Fruit fly (Drosophila melanogaster) whole organism, embryonic: ENCODE data around the gene Cubn.

Experiments used
- ATbp ChIP-seq: fragments of 200-800 bp; sonication (Bioruptor generic); optimal IDR thresholded peaks from 2 replicates; lab custom pipeline; 2017; ENCODE audit warnings: missing biosample characterization, mild to moderate bottlenecking, missing genetic modification characterization, missing genetic modification reagents
- Atf-2 ChIP-seq: fragments of 200-800 bp; sonication (Bioruptor generic); optimal IDR thresholded peaks from 2 replicates; lab custom pipeline; 2016; ENCODE audit warnings: missing biosample characterization, missing genetic modification characterization
- CG10267 ChIP-seq: fragments of 200-800 bp; sonication (Bioruptor generic); optimal IDR thresholded peaks from 2 replicates; lab custom pipeline; 2018; ENCODE audit warnings: missing biosample characterization, mild to moderate bottlenecking, missing genetic modification characterization, moderate library complexity
- CG10431 ChIP-seq: fragments of 200-800 bp; sonication (Bioruptor generic); optimal IDR thresholded peaks from 3 replicates; lab custom pipeline; 2018; ENCODE audit warnings: missing biosample characterization, mild to moderate bottlenecking, missing genetic modification characterization
- CG10543 ChIP-seq: fragments of 200-800 bp; sonication (Bioruptor generic); optimal IDR thresholded peaks from 3 replicates; lab custom pipeline; 2017; ENCODE audit warnings: missing biosample characterization, mild to moderate bottlenecking, missing genetic modification characterization, moderate library complexity
- CG14965 ChIP-seq: fragments of 200-800 bp; sonication (Bioruptor generic); optimal IDR thresholded peaks from 2 replicates; lab custom pipeline; 2016; ENCODE audit warnings: missing biosample characterization, missing genetic modification characterization, borderline replicate concordance
- CG15514 ChIP-seq: fragments of 200-800 bp; sonication (Bioruptor generic); optimal IDR thresholded peaks from 3 replicates; lab custom pipeline; 2017; ENCODE audit warnings: missing biosample characterization, missing genetic modification characterization, mild to moderate bottlenecking, moderate library complexity, missing genetic modification reagents
- CG15601 ChIP-seq: fragments of 200-800 bp; sonication (Bioruptor generic); optimal IDR thresholded peaks from 3 replicates; lab custom pipeline; 2019; ENCODE audit warnings: missing biosample characterization, mild to moderate bottlenecking, missing genetic modification characterization, moderate library complexity
- CG17186 ChIP-seq: fragments of 200-800 bp; sonication (Bioruptor generic); optimal IDR thresholded peaks from 3 replicates; lab custom pipeline; 2017; ENCODE audit warnings: missing biosample characterization, missing genetic modification reagents, missing genetic modification characterization
- CG17385 ChIP-seq: fragments of 200-800 bp; sonication (Bioruptor generic); optimal IDR thresholded peaks from 3 replicates; lab custom pipeline; 2018; ENCODE audit warnings: missing biosample characterization, mild to moderate bottlenecking, missing genetic modification characterization
- CG18262 ChIP-seq: fragments of 200-800 bp; optimal IDR thresholded peaks from 3 replicates; lab custom pipeline; 2019; ENCODE audit warnings: missing biosample characterization, mild to moderate bottlenecking, missing genetic modification characterization, moderate library complexity
- CG2116 ChIP-seq: fragments of 200-800 bp; sonication (Bioruptor generic); optimal IDR thresholded peaks from 3 replicates; lab custom pipeline; 2018; ENCODE audit warnings: missing biosample characterization, mild to moderate bottlenecking, missing genetic modification characterization
- CG2712 ChIP-seq: fragments of 200-800 bp; optimal IDR thresholded peaks from 3 replicates; lab custom pipeline; 2019; ENCODE audit warnings: missing biosample characterization, mild to moderate bottlenecking, missing genetic modification characterization, moderate library complexity
- CG31388 ChIP-seq: fragments of 200-800 bp; sonication (Bioruptor generic); optimal IDR thresholded peaks from 2 replicates; lab custom pipeline; 2016; ENCODE audit warnings: missing biosample characterization, missing genetic modification characterization
- CG4360 ChIP-seq: fragments of 200-800 bp; sonication (Bioruptor generic); IDR thresholded peaks from 2 replicates; pipeline ENCODE4 v1.3.6; 2022; ENCODE audit warnings: missing biosample characterization, missing genetic modification characterization
- CG5245 ChIP-seq: fragments of 200-800 bp; sonication (Bioruptor generic); optimal IDR thresholded peaks from 3 replicates; lab custom pipeline; 2016; ENCODE audit warnings: missing biosample characterization, missing genetic modification characterization
- CG6791 ChIP-seq: fragments of 200-800 bp; sonication (Bioruptor generic); IDR thresholded peaks from 3 replicates; pipeline ENCODE4 v1.3.6; 2022; ENCODE audit warnings: missing biosample characterization, missing genetic modification characterization; ENCODE audit not compliant: partially characterized antibody
- CG9817 ChIP-seq: fragments of 200-800 bp; sonication (Bioruptor generic); optimal IDR thresholded peaks from 2 replicates; lab custom pipeline; 2018; ENCODE audit warnings: missing biosample characterization, mild to moderate bottlenecking, missing genetic modification characterization, moderate library complexity
- Chrac-16 ChIP-seq: fragments of 200-800 bp; sonication (Bioruptor generic); optimal IDR thresholded peaks from 3 replicates; lab custom pipeline; 2016; ENCODE audit warnings: missing biosample characterization, missing genetic modification characterization
- CoRest ChIP-seq: fragments of 200-800 bp; sonication (Bioruptor generic); optimal IDR thresholded peaks from 3 replicates; lab custom pipeline; 2018; ENCODE audit warnings: missing biosample characterization, mild to moderate bottlenecking, missing genetic modification characterization, moderate library complexity
- Dfd ChIP-seq, 2 experiments: fragments of >200 bp; optimal IDR thresholded peaks; 2 replicates each; lab custom pipeline; 2017; ENCODE audit warnings: missing biosample characterization in 2 of 2, missing genetic modification characterization in 2 of 2
- Dip3 ChIP-seq: fragments of 200-800 bp; sonication (Bioruptor generic); optimal IDR thresholded peaks from 3 replicates; lab custom pipeline; 2016; ENCODE audit warnings: missing biosample characterization, missing genetic modification characterization
- Drgx ChIP-seq: fragments of 200-800 bp; sonication (Bioruptor generic); IDR thresholded peaks from 2 replicates; pipeline ENCODE4 v1.3.6; 2022; ENCODE audit warnings: missing biosample characterization, missing genetic modification characterization
- Ets97D ChIP-seq: fragments of 200-800 bp; sonication (Bioruptor generic); optimal IDR thresholded peaks from 3 replicates; lab custom pipeline; 2016; ENCODE audit warnings: missing biosample characterization, missing genetic modification characterization
- H2.0 ChIP-seq: fragments of 200-800 bp; sonication (Bioruptor generic); IDR thresholded peaks from 2 replicates; pipeline ENCODE4 v1.3.6; 2022; ENCODE audit warnings: missing biosample characterization, missing genetic modification characterization
- Lhr ChIP-seq: fragments of 200-800 bp; sonication (Bioruptor generic); optimal IDR thresholded peaks from 3 replicates; lab custom pipeline; 2017; ENCODE audit warnings: mild to moderate bottlenecking, missing biosample characterization, missing genetic modification reagents, missing genetic modification characterization
- Neu2 ChIP-seq: fragments of 200-800 bp; sonication (Bioruptor generic); optimal IDR thresholded peaks from 3 replicates; lab custom pipeline; 2016; ENCODE audit warnings: missing biosample characterization, missing genetic modification characterization, borderline replicate concordance
- Rfx ChIP-seq: fragments of 200-800 bp; sonication (Bioruptor generic); IDR thresholded peaks from 2 replicates; pipeline ENCODE4 v1.3.6; 2022; ENCODE audit warnings: missing biosample characterization, missing genetic modification characterization
- az2 ChIP-seq: fragments of 200-800 bp; sonication (Bioruptor generic); optimal IDR thresholded peaks from 3 replicates; lab custom pipeline; 2016; ENCODE audit warnings: missing biosample characterization, missing genetic modification characterization
- bsh ChIP-seq, 2 experiments: fragments of 200-800 bp; sonication (Bioruptor generic); optimal IDR thresholded peaks; 2 replicates each; lab custom pipeline; 2017 to 2018; ENCODE audit warnings: mild to moderate bottlenecking in 2 of 2, missing biosample characterization in 2 of 2, missing genetic modification characterization in 2 of 2, moderate library complexity in 1 of 2
- chif ChIP-seq, 2 experiments: fragments of 200-800 bp; sonication (Bioruptor generic); optimal IDR thresholded peaks; 3 replicates each; lab custom pipeline; 2016; ENCODE audit warnings: missing biosample characterization in 2 of 2, missing genetic modification characterization in 2 of 2
- cwo ChIP-seq: fragments of 200-800 bp; sonication (Bioruptor generic); optimal IDR thresholded peaks from 3 replicates; lab custom pipeline; 2017; ENCODE audit warnings: missing biosample characterization, missing genetic modification characterization, mild to moderate bottlenecking, moderate library complexity, missing genetic modification reagents
- dimm ChIP-seq: fragments of 200-800 bp; sonication (Bioruptor generic); IDR thresholded peaks from 2 replicates; pipeline ENCODE4 v1.3.6; 2022; ENCODE audit warnings: missing biosample characterization, missing genetic modification characterization
- dpn ChIP-seq, 2 experiments: fragments of 200-800 bp; sonication (Bioruptor generic); optimal IDR thresholded peaks; 3 replicates each; lab custom pipeline; 2016; ENCODE audit warnings: missing biosample characterization in 2 of 2, missing genetic modification characterization in 2 of 2
- grn ChIP-seq: fragments of 200-800 bp; sonication (Bioruptor generic); optimal IDR thresholded peaks from 3 replicates; lab custom pipeline; 2017; ENCODE audit warnings: missing biosample characterization, missing genetic modification characterization
- gro ChIP-seq: fragments of 200-800 bp; sonication (Bioruptor generic); optimal IDR thresholded peaks from 2 replicates; lab custom pipeline; 2016; ENCODE audit warnings: missing biosample characterization, missing genetic modification characterization
- ham ChIP-seq: fragments of 200-800 bp; sonication (Bioruptor generic); IDR thresholded peaks from 2 replicates; pipeline ENCODE4 v1.3.6; 2022; ENCODE audit warnings: missing biosample characterization, missing genetic modification characterization
- kni ChIP-seq: fragments of 200-800 bp; sonication (Bioruptor generic); optimal IDR thresholded peaks from 3 replicates; lab custom pipeline; 2017; ENCODE audit warnings: mild to moderate bottlenecking, missing biosample characterization, missing genetic modification reagents, missing genetic modification characterization
- nerfin-1 ChIP-seq: fragments of 200-800 bp; sonication (Bioruptor generic); optimal IDR thresholded peaks from 3 replicates; lab custom pipeline; 2019; ENCODE audit warnings: missing biosample characterization, mild to moderate bottlenecking, missing genetic modification characterization, moderate library complexity
- pan ChIP-seq, 4 experiments: fragments of >200 bp in 3 of 4; fragments of 200-800 bp in 1 of 4; sonication (Bioruptor generic) in 1 of 4; optimal IDR thresholded peaks in 3 of 4; IDR thresholded peaks in 1 of 4; 2 replicates each; pipeline versions ENCODE4 v1.3.6 to Lab custom; 2017 to 2022; ENCODE audit warnings: missing biosample characterization in 2 of 4, missing genetic modification characterization in 2 of 4, mixed read lengths in 1 of 4
- pfk ChIP-seq: fragments of 200-800 bp; sonication (Bioruptor generic); optimal IDR thresholded peaks from 2 replicates; lab custom pipeline; 2018; ENCODE audit warnings: missing biosample characterization, mild to moderate bottlenecking, missing genetic modification characterization, moderate library complexity
- row ChIP-seq: fragments of 200-800 bp; sonication (Bioruptor generic); IDR thresholded peaks from 3 replicates; pipeline ENCODE4 v1.3.6; 2022; ENCODE audit warnings: missing biosample characterization, missing genetic modification characterization
- run ChIP-seq: fragments of 200-800 bp; sonication (Bioruptor generic); optimal IDR thresholded peaks from 3 replicates; lab custom pipeline; 2018; ENCODE audit warnings: missing biosample characterization, mild to moderate bottlenecking, missing genetic modification characterization
- sd ChIP-seq: fragments of 200-800 bp; sonication (Bioruptor generic); optimal IDR thresholded peaks from 3 replicates; lab custom pipeline; 2018; ENCODE audit warnings: missing biosample characterization, mild to moderate bottlenecking, missing genetic modification characterization, moderate library complexity
- slp2 ChIP-seq: fragments of 200-800 bp; sonication (Bioruptor generic); optimal IDR thresholded peaks from 2 replicates; lab custom pipeline; 2016; ENCODE audit warnings: missing biosample characterization, missing genetic modification characterization
- sob ChIP-seq: fragments of 200-800 bp; sonication (Bioruptor generic); IDR thresholded peaks from 2 replicates; pipeline ENCODE4 v1.3.6; 2022; ENCODE audit warnings: missing biosample characterization, missing genetic modification characterization
- sqz ChIP-seq: fragments of 200-800 bp; sonication (Bioruptor generic); optimal IDR thresholded peaks from 3 replicates; lab custom pipeline; 2018; ENCODE audit warnings: missing biosample characterization, mild to moderate bottlenecking, missing genetic modification characterization
- tap ChIP-seq: fragments of 200-800 bp; optimal IDR thresholded peaks from 3 replicates; lab custom pipeline; 2019; ENCODE audit warnings: missing biosample characterization, mild to moderate bottlenecking, missing genetic modification characterization, moderate library complexity

Gene Cubn

dm6 chrX:9615471-9615870, 44.4 kb upstream of the Cubn start (continued):
- TF ChIP-seq dpn (GFP tag; optimal IDR thresholded peaks at IDR 0.05; lab: Kevin White, UChicago) (no peak), nerfin-1 (tag; lab: Kevin White, UChicago) (peak; percentile 4), Neu2 (GFP tag; lab: Kevin White, UChicago) (no peak), row (GFP tag; lab: Robert Waterston, UW) (0 out of 3 replicates have a peak, but pooled peaks have one; percentile 15), cwo (no peak), CG10267 (peak; percentile 32), Drgx (GFP tag; lab: Robert Waterston, UW) (0 out of 2 replicates have a peak, but pooled peaks have one; percentile 11), sd (tag; lab: Kevin White, UChicago) (no peak), az2 (peak; percentile 25), CG18262 (tag; lab: Kevin White, UChicago) (peak; percentile 67), CoRest (peak; percentile 1), dimm (GFP tag; lab: Robert Waterston, UW) (no peak), H2.0 (no peak), Ets97D (GFP tag; lab: Kevin White, UChicago) (no peak), bsh (GFP tag; optimal IDR thresholded peaks at IDR 0.05; lab: Kevin White, UChicago) (peak in 1 of 2 experiments; percentile 36), CG15514 (GFP tag; lab: Kevin White, UChicago) (no peak), CG6791 (GFP tag; lab: Robert Waterston, UW) (no peak), CG2116 (GFP tag; lab: Kevin White, UChicago) (no peak), pan (optimal IDR thresholded peaks at IDR 0.05; lab: Kevin White, UChicago) (no peak), pan (GFP tag; optimal IDR thresholded peaks at IDR 0.05 in 1 of 2, IDR thresholded peaks at IDR 0.05 in 1 of 2) (peak in 1 of 2 experiments; percentile 5), CG10543 (GFP tag; lab: Kevin White, UChicago) (no peak), ham (no peak), CG17186 (GFP tag; lab: Kevin White, UChicago) (no peak), Chrac-16 (GFP tag; lab: Kevin White, UChicago) (peak; percentile 16), Dfd (GFP tag; optimal IDR thresholded peaks at IDR 0.05; lab: Kevin White, UChicago) (no peak), CG15601 (tag; lab: Kevin White, UChicago) (peak; percentile 11), gro (GFP tag; lab: Kevin White, UChicago) (no peak), Dip3 (no peak), CG4360 (GFP tag; lab: Robert Waterston, UW) (no peak), chif (GFP tag; optimal IDR thresholded peaks at IDR 0.05; lab: Kevin White, UChicago) (peak in 1 of 2 experiments; percentile 1), CG5245 (no peak)

- TF ChIP-seq ATbp (GFP tag; lab: Kevin White, UChicago) (no peak), grn (no peak), slp2 (no peak), Neu2 (GFP tag; lab: Kevin White, UChicago) (no peak), CG10267 (peak; percentile 36), CG14965 (GFP tag; lab: Kevin White, UChicago) (no peak), pfk (GFP tag; lab: Kevin White, UChicago) (no peak), Lhr (peak; percentile 71), CG10431 (GFP tag; lab: Kevin White, UChicago) (peak; percentile 14), tap (tag; lab: Kevin White, UChicago) (no peak), sqz (peak; percentile 92), Rfx (GFP tag; lab: Robert Waterston, UW) (0 out of 2 replicates have a peak, but pooled peaks have one; percentile 12), kni (GFP tag; lab: Kevin White, UChicago) (peak; percentile 51), Ets97D (GFP tag; lab: Kevin White, UChicago) (peak; percentile 65), CG9817 (tag; lab: Kevin White, UChicago) (no peak), sob (0 out of 2 replicates have a peak, but pooled peaks have one; percentile 21), CG17385 (GFP tag; lab: Kevin White, UChicago) (peak; percentile 70), Atf-2 (GFP tag; lab: Kevin White, UChicago) (no peak), CG2712 (tag; lab: Kevin White, UChicago) (no peak), run (tag; lab: Kevin White, UChicago) (no peak), CG31388 (GFP tag; lab: Kevin White, UChicago) (no peak)
Observed at dm6 chrX:9608727-9609419, 37.8 kb upstream of the Cubn start, which contains the start of the genes LysRS and Hecw. Gene LysRS, minus strand, starts transcription at chrX:9608884. Gene Hecw, plus strand, starts transcription at chrX:9608946.
